Worm (Caenorhabditis elegans): ENCODE data around the gene cla-1.

Gene cla-1

DNA sequence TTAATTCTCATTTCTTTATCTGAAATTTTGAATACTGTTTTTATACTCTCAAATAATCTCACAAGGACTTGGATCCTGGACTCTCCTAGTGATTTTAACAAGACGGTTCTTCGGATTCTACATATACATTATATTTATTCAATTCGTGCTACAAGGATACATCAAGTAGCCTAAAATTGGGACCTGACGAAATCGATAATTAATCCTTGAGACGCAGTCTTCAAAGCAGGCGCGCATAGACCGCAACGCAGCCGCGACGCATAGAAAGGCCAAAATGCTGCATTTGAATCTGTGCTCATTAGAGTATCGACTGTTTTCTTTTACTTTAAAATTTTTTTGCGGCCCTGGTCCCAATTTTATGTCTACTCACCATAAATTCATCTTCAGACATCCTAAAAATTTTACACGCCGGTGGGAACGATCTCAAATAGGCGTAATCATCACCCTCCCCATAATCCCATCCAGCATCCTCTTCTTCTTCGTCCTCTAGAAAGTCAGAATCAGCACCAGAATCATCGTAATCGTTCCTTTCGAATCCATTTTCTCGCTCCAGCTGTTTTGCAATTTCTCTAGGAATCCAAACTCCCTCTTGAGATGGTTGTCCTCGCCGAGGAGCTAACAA is 13.5 kb upstream of the cla-1 start, which contains the start of gene cec-4:
cec-4 (plus strand) TSS at position 572 of the 622 bp plus-strand sequence.
- TF ChIP-seq ztf-6 (GFP tag; IDR thresholded peaks at IDR 0.05), result no peak
- TF ChIP-seq xnd-1 (tag; optimal IDR thresholded peaks at IDR 0.05), result no peak
- no peak for TF ChIP-seq F39B2.1 (GFP tag; IDR thresholded peaks at IDR 0.05)

DNA sequence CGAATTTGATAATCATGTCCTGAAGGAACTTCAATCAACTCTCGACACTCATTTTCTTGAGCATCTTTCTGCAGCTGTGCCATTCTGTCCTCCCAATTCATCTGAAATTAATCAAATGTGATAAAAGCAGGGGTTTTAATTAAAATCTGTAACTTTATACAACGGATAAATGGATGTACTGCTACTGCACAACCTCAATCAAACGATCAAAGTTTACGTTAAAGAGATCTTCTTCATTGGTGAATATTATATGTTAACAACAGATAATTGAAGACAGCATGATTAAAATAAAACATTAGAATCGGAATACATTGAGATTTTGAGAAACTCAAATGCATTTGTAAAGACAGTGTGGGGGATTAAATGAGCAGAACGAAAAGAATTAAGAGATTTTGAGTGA is 10.4 kb upstream of the cla-1 start, which contains the start of gene F32E10.5:
F32E10.5 (minus strand) TSS at position 101 of the 400 bp plus-strand sequence.
- no peak for TF ChIP-seq ceh-79 (tag; optimal IDR thresholded peaks at IDR 0.05)
- no peak for TF ChIP-seq dox-1 (GFP tag; IDR thresholded peaks at IDR 0.05)
- TF ChIP-seq F10E7.11 (tag; optimal IDR thresholded peaks at IDR 0.05), result no peak
- 0 out of 2 replicates have a peak, but pooled peaks have one; percentile 21 for TF ChIP-seq Y95B8A.8 (GFP tag; IDR thresholded peaks at IDR 0.05)
- TF ChIP-seq hsf-1 (GFP tag; IDR thresholded peaks at IDR 0.05), result 0 out of 2 replicates have a peak, but pooled peaks have one; percentile 17
- no peak for TF ChIP-seq akir-1 (GFP tag; optimal IDR thresholded peaks at IDR 0.05)
- no peak for TF ChIP-seq Y56A3A.18 (GFP tag; IDR thresholded peaks at IDR 0.05)
- TF ChIP-seq lin-40 (tag; optimal IDR thresholded peaks at IDR 0.05), result no peak
- TF ChIP-seq egrh-3 (GFP tag; IDR thresholded peaks at IDR 0.05), result no peak
- no peak for TF ChIP-seq attf-3 (GFP tag; conservative IDR thresholded peaks at IDR 0.05)
- TF ChIP-seq hrde-1 (tag; optimal IDR thresholded peaks at IDR 0.05; ENCODE audit: borderline replicate concordance), result no peak

DNA sequence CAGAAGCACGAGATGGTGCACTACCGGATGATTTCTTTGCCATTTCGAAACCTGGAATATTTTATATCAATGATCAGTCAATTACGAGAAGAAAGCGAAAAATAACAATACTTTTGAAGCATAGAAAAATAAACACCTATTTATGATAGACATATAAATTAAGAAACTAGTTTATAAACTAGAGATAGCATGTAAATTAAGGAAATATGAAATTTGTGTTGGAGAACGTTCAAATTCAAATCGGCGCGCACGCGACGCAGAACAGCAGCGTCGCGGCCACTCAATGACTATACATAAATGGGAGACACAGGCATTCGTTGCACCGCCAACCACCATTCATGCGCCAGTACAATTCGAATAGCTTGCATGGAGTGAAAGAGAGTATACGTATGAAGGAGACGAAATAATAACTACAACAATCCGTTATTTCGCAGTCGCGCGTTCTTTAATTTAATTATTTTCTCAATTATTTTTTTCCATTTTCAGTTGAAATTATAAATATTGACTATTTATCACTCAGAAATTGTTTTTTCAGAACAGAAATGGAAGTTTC is 8.6 kb upstream of the cla-1 start, which contains the start of the genes cec-5 and nol-10:
cec-5 (minus strand) TSS at position 51 of the 553 bp plus-strand sequence.
nol-10 (plus strand) TSS at position 536 of the 553 bp plus-strand sequence.
- peak; percentile 66; the same call in 1 of the 2 replicates for TF ChIP-seq Y79H2A.3 (GFP tag; conservative IDR thresholded peaks at IDR 0.05)
- TF ChIP-seq pbrm-1 (GFP tag; IDR thresholded peaks at IDR 0.05), result peak; percentile 88
- peak; percentile 83 for TF ChIP-seq ceh-100 (GFP tag; IDR thresholded peaks at IDR 0.05)
- TF ChIP-seq snpc-1.1 (tag; optimal IDR thresholded peaks at IDR 0.05; ENCODE audit: insufficient read depth), result peak; percentile 78
- peak; percentile 96 for TF ChIP-seq attf-3 (GFP tag; conservative IDR thresholded peaks at IDR 0.05)
- peak; percentile 39 for TF ChIP-seq nhr-80 (tag; optimal IDR thresholded peaks at IDR 0.05)
- TF ChIP-seq zfh-2 (GFP tag; conservative IDR thresholded peaks at IDR 0.05), result no peak
- peak; percentile 94 for TF ChIP-seq snpc-3.4 (tag; optimal IDR thresholded peaks at IDR 0.05)
- TF ChIP-seq ccch-3 (GFP tag; optimal IDR thresholded peaks at IDR 0.05), result no peak
- peak; percentile 95 for TF ChIP-seq lin-54 (GFP tag; optimal IDR thresholded peaks at IDR 0.05)
- no peak for TF ChIP-seq hlh-12 (tag; optimal IDR thresholded peaks at IDR 0.05)
- TF ChIP-seq somi-1 (GFP tag; optimal IDR thresholded peaks at IDR 0.05), result no peak
- no peak for TF ChIP-seq F52B5.7 (tag; optimal IDR thresholded peaks at IDR 0.05)
- TF ChIP-seq lin-26 (GFP tag; IDR thresholded peaks at IDR 0.05), result no peak
- TF ChIP-seq madf-3 (GFP tag; IDR thresholded peaks at IDR 0.05), result peak; percentile 99
- no peak for TF ChIP-seq Y53G8AR.9 (GFP tag; conservative IDR thresholded peaks at IDR 0.05)
- TF ChIP-seq ekl-4 (GFP tag; IDR thresholded peaks at IDR 0.05), result peak; percentile 75
- peak; percentile 82 for TF ChIP-seq madf-6 (GFP tag; IDR thresholded peaks at IDR 0.05)
- no peak for TF ChIP-seq F57A8.1 (GFP tag; optimal IDR thresholded peaks at IDR 0.05)
- peak; percentile 81 for TF ChIP-seq lsl-1 (GFP tag; optimal IDR thresholded peaks at IDR 0.05)
- no peak for TF ChIP-seq atf-7 (tag; optimal IDR thresholded peaks at IDR 0.05)
- TF ChIP-seq snpc-1.3 (tag; optimal IDR thresholded peaks at IDR 0.05; ENCODE audit: insufficient read depth), result peak; percentile 97
- TF ChIP-seq K12H6.12 (tag; optimal IDR thresholded peaks at IDR 0.05), result peak; percentile 36
- peak; percentile 65 for TF ChIP-seq unc-130 (GFP tag; optimal IDR thresholded peaks at IDR 0.05)
- peak in 1 of 2 experiments; percentile 41 for TF ChIP-seq let-607 (tag; optimal IDR thresholded peaks at IDR 0.05)
- TF ChIP-seq F49E8.2 (tag; optimal IDR thresholded peaks at IDR 0.05; ENCODE audit: insufficient read depth), result peak; percentile 92
- TF ChIP-seq madf-10 (tag; optimal IDR thresholded peaks at IDR 0.05), result peak; percentile 67
- TF ChIP-seq sdz-38 (tag; optimal IDR thresholded peaks at IDR 0.05), result no peak
- TF ChIP-seq B0261.1 (tag; optimal IDR thresholded peaks at IDR 0.05), result peak; percentile 9
- TF ChIP-seq C17E4.6 (GFP tag; IDR thresholded peaks at IDR 0.05), result peak; percentile 72; the same call in 1 of the 2 replicates
- 0 out of 2 replicates have a peak, but pooled peaks have one; percentile 67 for TF ChIP-seq Y95B8A.8 (GFP tag; IDR thresholded peaks at IDR 0.05)

Data from whole organism, young adult.